Worm (Caenorhabditis elegans): ENCODE measurements around the gene F36G9.7.
"Not testable (repeated sequence)": the region's sequence is repeated elsewhere in the genome, so short reads cannot be mapped to it uniquely, and the experiment has no call there.

F36G9.7 gene

ce11 chrV:15929882-15930281 lies 39.7 kb downstream of the F36G9.7 start, which contains the start of gene srbc-77:
TSS of gene srbc-77 (plus strand) at chrV:15930182.
- not testable (repeated sequence) for TF ChIP-seq him-1, W03F9.2, dao-5 (tag; optimal IDR thresholded peaks at IDR 0.05)

ce11 chrV:15928325-15928724 lies 41.2 kb downstream of the F36G9.7 start, which contains the start of gene pzf-1:
TSS of gene pzf-1 (minus strand) at chrV:15928425.
- TF ChIP-seq him-1 (tag; optimal IDR thresholded peaks at IDR 0.05) (no peak), W03F9.2 (tag; optimal IDR thresholded peaks at IDR 0.05) (no peak), dao-5 (tag; optimal IDR thresholded peaks at IDR 0.05) (no peak)

ce11 chrV:15924307-15924706 lies 45.2 kb downstream of the F36G9.7 start, which contains the start of gene nhr-108:
TSS of gene nhr-108 (minus strand) at chrV:15924472.
- TF ChIP-seq W03F9.2 (tag; optimal IDR thresholded peaks at IDR 0.05) (no peak), him-1 (tag; optimal IDR thresholded peaks at IDR 0.05) (no peak), dao-5 (tag; optimal IDR thresholded peaks at IDR 0.05) (no peak)

ce11 chrV:15922979-15923378 lies 46.6 kb downstream of the F36G9.7 start, which contains the start of gene F35E8.13:
TSS of gene F35E8.13 (plus strand) at chrV:15923279.
- TF ChIP-seq him-1 (tag; optimal IDR thresholded peaks at IDR 0.05) (no peak), W03F9.2 (tag; optimal IDR thresholded peaks at IDR 0.05) (no peak), dao-5 (tag; optimal IDR thresholded peaks at IDR 0.05) (no peak)

- no peak for TF ChIP-seq him-1 (tag; optimal IDR thresholded peaks at IDR 0.05)
- TF ChIP-seq W03F9.2 (tag; optimal IDR thresholded peaks at IDR 0.05): no peak
- no peak for TF ChIP-seq dao-5 (tag; optimal IDR thresholded peaks at IDR 0.05)
Measured at ce11 chrV:15921102-15921501, 48.5 kb downstream of the F36G9.7 start, which contains the start of gene cdr-1. TSS of gene cdr-1 (plus strand) at chrV:15921309.

ce11 chrV:15920273-15920672 lies 49.3 kb downstream of the F36G9.7 start, which contains the start of gene F35E8.10:
TSS of gene F35E8.10 (minus strand) at chrV:15920373.
- no peak for TF ChIP-seq W03F9.2 (tag; optimal IDR thresholded peaks at IDR 0.05)
- TF ChIP-seq dao-5 (tag; optimal IDR thresholded peaks at IDR 0.05): no peak
- TF ChIP-seq him-1 (tag; optimal IDR thresholded peaks at IDR 0.05): no peak
